Worm (Caenorhabditis elegans): Measurements from ENCODE around the gene clec-126.

Gene clec-126

ce11 chrII:3473744-3474143, 45.5 kb upstream of the clec-126 start, which contains the start of gene sdz-32:
TSS of gene sdz-32 (plus strand) at chrII:3474044.
- no peak for TF ChIP-seq aptf-2 (GFP tag; conservative IDR thresholded peaks at IDR 0.05)
- TF ChIP-seq nfyb-1 (GFP tag; IDR thresholded peaks at IDR 0.05), result no peak
- TF ChIP-seq Y53G8AR.9 (GFP tag; conservative IDR thresholded peaks at IDR 0.05), result no peak
- no peak for TF ChIP-seq lag-1 (GFP tag; IDR thresholded peaks at IDR 0.05)
- TF ChIP-seq nhr-27 (tag; optimal IDR thresholded peaks at IDR 0.05), result no peak
- no peak for TF ChIP-seq cebp-2 (GFP tag; IDR thresholded peaks at IDR 0.05)
- TF ChIP-seq hmg-20 (GFP tag; IDR thresholded peaks at IDR 0.05), result no peak
- no peak for TF ChIP-seq B0019.2 (GFP tag; conservative IDR thresholded peaks at IDR 0.05)
- no peak for TF ChIP-seq rpc-1 (optimal IDR thresholded peaks at IDR 0.05)
- TF ChIP-seq rpc-1 (tag; optimal IDR thresholded peaks at IDR 0.05), result no peak
- no peak for TF ChIP-seq B0336.3 (GFP tag; IDR thresholded peaks at IDR 0.05)
- no peak for TF ChIP-seq die-1 (tag; optimal IDR thresholded peaks at IDR 0.05)

ce11 chrII:3476536-3476935, 42.8 kb upstream of the clec-126 start:
- TF ChIP-seq efl-1 (GFP tag; optimal IDR thresholded peaks at IDR 0.05), result no peak
- TF ChIP-seq hrde-1 (tag; optimal IDR thresholded peaks at IDR 0.05; ENCODE audit: borderline replicate concordance), result no peak
- no peak for TF ChIP-seq F55B11.4 (tag; optimal IDR thresholded peaks at IDR 0.05; ENCODE audit: borderline replicate concordance, insufficient read depth)
- TF ChIP-seq atf-7 (tag; optimal IDR thresholded peaks at IDR 0.05), result no peak
- TF ChIP-seq attf-5 (GFP tag; optimal IDR thresholded peaks at IDR 0.05), result no peak
- TF ChIP-seq nfyb-1 (GFP tag; IDR thresholded peaks at IDR 0.05), result no peak
- TF ChIP-seq aptf-2 (GFP tag; conservative IDR thresholded peaks at IDR 0.05), result no peak
- TF ChIP-seq F23B12.7 (tag; optimal IDR thresholded peaks at IDR 0.05; ENCODE audit: insufficient read depth), result no peak
- TF ChIP-seq madf-10 (tag; optimal IDR thresholded peaks at IDR 0.05), result no peak
- no peak for TF ChIP-seq fkh-3 (tag; optimal IDR thresholded peaks at IDR 0.05)
- TF ChIP-seq T26A5.8 (tag; optimal IDR thresholded peaks at IDR 0.05), result no peak
- TF ChIP-seq snpc-3.4 (tag; optimal IDR thresholded peaks at IDR 0.05), result no peak
- TF ChIP-seq hlh-26 (GFP tag; conservative IDR thresholded peaks at IDR 0.05), result no peak

- no peak for TF ChIP-seq D2030.7 (GFP tag; IDR thresholded peaks at IDR 0.05)
- no peak for TF ChIP-seq dox-1 (GFP tag; IDR thresholded peaks at IDR 0.05)
- no peak for TF ChIP-seq aptf-3 (GFP tag; IDR thresholded peaks at IDR 0.05)
- no peak for TF ChIP-seq lir-1 (GFP tag; conservative IDR thresholded peaks at IDR 0.05)
- no peak for TF ChIP-seq F55B11.4 (tag; optimal IDR thresholded peaks at IDR 0.05; ENCODE audit: borderline replicate concordance, insufficient read depth)
Measured at ce11 chrII:3477171-3477570, 42.1 kb upstream of the clec-126 start, which contains the start of gene fbxb-104. TSS of gene fbxb-104 (minus strand) at chrII:3477271.

DNA sequence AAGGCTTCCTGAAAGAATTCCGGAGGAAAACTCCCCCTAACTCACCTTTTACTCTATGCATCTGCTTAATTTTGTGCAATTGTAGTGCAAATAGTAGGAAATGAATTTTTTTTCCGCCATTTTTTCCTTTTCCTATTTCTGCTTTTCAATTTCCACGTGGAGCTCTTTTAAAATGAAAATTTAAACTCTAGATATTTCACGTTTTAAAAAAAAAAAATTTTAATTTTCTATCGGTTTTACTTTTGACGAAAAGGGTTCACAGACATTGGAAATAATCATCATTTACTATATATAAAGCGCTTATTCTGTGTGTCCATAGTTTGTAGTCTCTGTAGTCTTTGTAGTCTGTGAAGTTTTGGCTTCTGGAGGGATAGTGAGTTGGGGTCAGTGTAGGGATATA, 37.7 kb upstream of the clec-126 start, which contains the start of gene Y49F6B.8:
Gene Y49F6B.8, minus strand, starts transcription at position 101 of the 400 bp plus-strand sequence.
- TF ChIP-seq C17E4.6 (GFP tag; IDR thresholded peaks at IDR 0.05) (no peak), F57A8.1 (GFP tag; optimal IDR thresholded peaks at IDR 0.05) (no peak), egl-44 (GFP tag; IDR thresholded peaks at IDR 0.05) (no peak), F55B11.4 (tag; optimal IDR thresholded peaks at IDR 0.05; ENCODE audit: borderline replicate concordance, insufficient read depth) (no peak), nhr-179 (tag; optimal IDR thresholded peaks at IDR 0.05) (no peak), zfh-2 (GFP tag; conservative IDR thresholded peaks at IDR 0.05) (no peak), ztf-3 (GFP tag; optimal IDR thresholded peaks at IDR 0.05) (no peak), mel-28 (tag; optimal IDR thresholded peaks at IDR 0.05; ENCODE audit: borderline replicate concordance) (no peak), ztf-28 (GFP tag; IDR thresholded peaks at IDR 0.05) (no peak), let-526 (GFP tag; IDR thresholded peaks at IDR 0.05) (no peak), nfyb-1 (GFP tag; IDR thresholded peaks at IDR 0.05) (no peak), rec-8 (tag; optimal IDR thresholded peaks at IDR 0.05) (no peak), die-1 (tag; optimal IDR thresholded peaks at IDR 0.05) (no peak), ceh-79 (tag; optimal IDR thresholded peaks at IDR 0.05) (no peak), lin-40 (tag; optimal IDR thresholded peaks at IDR 0.05) (no peak)
